Fruit fly (Drosophila melanogaster): ENCODE results near the gene CG8086.
A peak's percentile ranks its signal among the peaks of the same experiment; 100 is the strongest.

The CG8086 gene

DNA sequence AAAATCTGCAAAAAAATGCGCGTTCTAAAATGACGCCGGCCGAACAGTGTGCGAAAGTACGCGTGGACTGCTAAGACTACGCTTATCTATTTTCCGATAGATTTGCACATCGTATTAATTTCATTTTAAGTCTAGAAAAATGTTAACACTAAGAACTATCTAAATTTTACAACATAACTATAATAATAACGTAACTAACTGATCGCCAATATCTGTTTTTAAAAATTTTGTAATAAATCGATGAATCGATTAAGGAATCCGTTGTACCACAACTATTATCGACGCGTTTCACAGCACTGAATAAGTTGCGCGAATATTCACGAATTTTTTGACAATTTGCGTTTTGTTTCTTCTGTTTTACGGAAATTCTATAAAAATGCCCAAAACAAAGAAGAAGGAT is 46.2 kb downstream of the CG8086 start, which contains the start of gene Ssb-c31a (continued):
- TF ChIP-seq CG8924 (tag; optimal IDR thresholded peaks at IDR 0.05) (peak; percentile 23), odd (GFP tag; optimal IDR thresholded peaks at IDR 0.05) (peak; percentile 14), dysf (GFP tag; IDR thresholded peaks at IDR 0.05) (peak; percentile 28; the same call in 1 of the 3 replicates), MESR4 (GFP tag; optimal IDR thresholded peaks at IDR 0.05) (peak; percentile 2), CG4707 (GFP tag; optimal IDR thresholded peaks at IDR 0.05) (no peak), Gsc (GFP tag; IDR thresholded peaks at IDR 0.05) (no peak), CG17802 (tag; optimal IDR thresholded peaks at IDR 0.05) (no peak), MTF-1 (GFP tag; optimal IDR thresholded peaks at IDR 0.05; ENCODE audit: borderline replicate concordance) (no peak), CG13296 (GFP tag; optimal IDR thresholded peaks at IDR 0.05) (peak; percentile 62), CG1832 (GFP tag; optimal IDR thresholded peaks at IDR 0.05) (no peak), CG34376 (GFP tag; optimal IDR thresholded peaks at IDR 0.05) (peak; percentile 64), repo (GFP tag; optimal IDR thresholded peaks at IDR 0.05) (peak; percentile 22), gce (GFP tag; IDR thresholded peaks at IDR 0.05) (no peak), crol (GFP tag; IDR thresholded peaks at IDR 0.05) (no peak), ranshi (GFP tag; IDR thresholded peaks at IDR 0.05) (0 out of 2 replicates have a peak, but pooled peaks have one; percentile 24), btn (GFP tag; optimal IDR thresholded peaks at IDR 0.05) (no peak), CG7786 (GFP tag; optimal IDR thresholded peaks at IDR 0.05) (peak; percentile 53), sima (GFP tag; optimal IDR thresholded peaks at IDR 0.05) (no peak), Nf-YA (GFP tag; IDR thresholded peaks at IDR 0.05) (no peak), CG7839 (tag; optimal IDR thresholded peaks at IDR 0.05) (peak; percentile 49), hb (GFP tag; IDR thresholded peaks at IDR 0.05; ENCODE audit: partially characterized antibody) (peak; percentile 27; the same call in 1 of the 3 replicates), CG8281 (tag; optimal IDR thresholded peaks at IDR 0.05) (no peak), CG31224 (GFP tag; IDR thresholded peaks at IDR 0.05) (peak; percentile 25; the same call in 1 of the 2 replicates), bsh (GFP tag; optimal IDR thresholded peaks at IDR 0.05) (peak in 1 of 2 experiments; percentile 45), otp (GFP tag; IDR thresholded peaks at IDR 0.05) (no peak), pum (GFP tag; optimal IDR thresholded peaks at IDR 0.05) (peak; percentile 59), CG5180 (GFP tag; optimal IDR thresholded peaks at IDR 0.05) (no peak), CG17612 (GFP tag; IDR thresholded peaks at IDR 0.05) (no peak), CG5953 (GFP tag; IDR thresholded peaks at IDR 0.05) (no peak), croc (GFP tag; conservative IDR thresholded peaks at IDR 0.05) (peak; percentile 33; the same call in 1 of the 3 replicates), CG31441 (GFP tag; IDR thresholded peaks at IDR 0.05) (0 out of 2 replicates have a peak, but pooled peaks have one; percentile 32), CG12659 (GFP tag; optimal IDR thresholded peaks at IDR 0.05) (peak; percentile 73), CG11560 (tag; IDR thresholded peaks at IDR 0.05) (no peak), cas (GFP tag; IDR thresholded peaks at IDR 0.05) (no peak), sisA (GFP tag; IDR thresholded peaks at IDR 0.05) (no peak), shn (GFP tag; optimal IDR thresholded peaks at IDR 0.05) (no peak), kni (GFP tag; optimal IDR thresholded peaks at IDR 0.05) (no peak), CG6654 (GFP tag; optimal IDR thresholded peaks at IDR 0.05) (no peak), CG1792 (GFP tag; optimal IDR thresholded peaks at IDR 0.05) (peak; percentile 55), CG10321 (GFP tag; IDR thresholded peaks at IDR 0.05) (no peak), CG8359 (GFP tag; optimal IDR thresholded peaks at IDR 0.05; ENCODE audit: borderline replicate concordance) (no peak), Lhr (GFP tag; optimal IDR thresholded peaks at IDR 0.05) (no peak), gsb (GFP tag; IDR thresholded peaks at IDR 0.05) (no peak), HLHmδ (GFP tag; optimal IDR thresholded peaks at IDR 0.05) (no peak), row (GFP tag; IDR thresholded peaks at IDR 0.05) (peak; percentile 85), sug (tag; optimal IDR thresholded peaks at IDR 0.05) (peak; percentile 71), CG13287 (GFP tag; IDR thresholded peaks at IDR 0.05; ENCODE audit: partially characterized antibody) (peak; percentile 88), prd (optimal IDR thresholded peaks at IDR 0.05) (no peak), prd (GFP tag; IDR thresholded peaks at IDR 0.05) (peak; percentile 31; the same call in 1 of the 3 replicates), CG12104 (GFP tag; optimal IDR thresholded peaks at IDR 0.05) (peak; percentile 39), CG11723 (GFP tag; optimal IDR thresholded peaks at IDR 0.05) (no peak)

All from whole organism, embryonic.